Fruit fly (Drosophila melanogaster): Measurements from ENCODE around the gene CG33665.

Gene CG33665

DNA sequence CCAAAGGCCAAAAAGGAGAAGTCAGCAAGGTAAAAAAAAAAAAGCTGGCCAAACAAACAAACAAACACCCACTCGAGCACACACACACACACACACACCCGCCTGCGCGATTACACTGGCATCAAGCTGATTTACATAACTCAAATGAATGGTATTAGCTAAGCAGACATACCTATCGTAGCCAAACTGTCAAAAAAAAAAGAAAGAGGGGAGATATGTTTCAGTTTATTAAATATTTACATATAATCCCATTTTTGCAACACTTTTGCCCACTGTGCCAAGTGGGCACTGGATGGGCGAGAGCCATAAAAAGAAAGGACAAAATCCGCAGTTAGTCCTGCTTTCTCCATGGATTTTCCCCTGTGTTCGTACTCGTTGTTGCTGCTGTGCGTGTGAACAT lies 39.2 kb downstream of the CG33665 start (continued):
- TF ChIP-seq CG2875 (GFP tag; optimal IDR thresholded peaks at IDR 0.05) (no peak), CG10654 (GFP tag; optimal IDR thresholded peaks at IDR 0.05) (no peak), CG11560 (tag; IDR thresholded peaks at IDR 0.05) (peak; percentile 53; the same call in 1 of the 3 replicates), sim (GFP tag; IDR thresholded peaks at IDR 0.05) (no peak), cato (GFP tag; optimal IDR thresholded peaks at IDR 0.05; ENCODE audit: borderline replicate concordance) (no peak), tx (GFP tag; optimal IDR thresholded peaks at IDR 0.05) (no peak), Spps (tag; optimal IDR thresholded peaks at IDR 0.05) (no peak), Aef1 (GFP tag; IDR thresholded peaks at IDR 0.05) (peak; percentile 66), CG4424 (GFP tag; optimal IDR thresholded peaks at IDR 0.05) (peak; percentile 22), dmrt99B (tag; optimal IDR thresholded peaks at IDR 0.05) (peak; percentile 64), Meics (GFP tag; optimal IDR thresholded peaks at IDR 0.05) (peak; percentile 73), CG7271 (tag; optimal IDR thresholded peaks at IDR 0.05) (no peak), CG18619 (GFP tag; optimal IDR thresholded peaks at IDR 0.05) (no peak), al (GFP tag; IDR thresholded peaks at IDR 0.05) (peak; percentile 37; the same call in 1 of the 2 replicates), Blimp-1 (GFP tag; optimal IDR thresholded peaks at IDR 0.05) (no peak), chm (GFP tag; IDR thresholded peaks at IDR 0.05) (no peak), CG12155 (GFP tag; optimal IDR thresholded peaks at IDR 0.05) (no peak), danr (GFP tag; IDR thresholded peaks at IDR 0.05) (0 out of 2 replicates have a peak, but pooled peaks have one; percentile 25), Jarid2 (GFP tag; optimal IDR thresholded peaks at IDR 0.05) (no peak), nerfin-1 (tag; optimal IDR thresholded peaks at IDR 0.05) (no peak), abd-A (tag; optimal IDR thresholded peaks at IDR 0.05) (peak; percentile 29), CG17359 (tag; optimal IDR thresholded peaks at IDR 0.05) (peak; percentile 44), CG15011 (GFP tag; optimal IDR thresholded peaks at IDR 0.05) (peak; percentile 2), D19B (GFP tag; optimal IDR thresholded peaks at IDR 0.05) (peak; percentile 15), CG18011 (GFP tag; optimal IDR thresholded peaks at IDR 0.05) (no peak), Dref (GFP tag; IDR thresholded peaks at IDR 0.05) (no peak), CG15073 (GFP tag; optimal IDR thresholded peaks at IDR 0.05) (no peak), CG9932 (GFP tag; IDR thresholded peaks at IDR 0.05) (peak; percentile 71), dysf (GFP tag; IDR thresholded peaks at IDR 0.05) (peak; percentile 53), eyg (GFP tag; optimal IDR thresholded peaks at IDR 0.05) (no peak), tgo (GFP tag; IDR thresholded peaks at IDR 0.05) (peak; percentile 40; the same call in 2 of the 3 replicates), CG5953 (GFP tag; IDR thresholded peaks at IDR 0.05) (no peak), Tbp (GFP tag; optimal IDR thresholded peaks at IDR 0.05) (no peak), amos (GFP tag; IDR thresholded peaks at IDR 0.05; ENCODE audit: partially characterized antibody) (no peak), da (GFP tag; optimal IDR thresholded peaks at IDR 0.05) (no peak), Nf-YA (GFP tag; IDR thresholded peaks at IDR 0.05) (peak; percentile 66), sc (optimal IDR thresholded peaks at IDR 0.05) (no peak), sc (GFP tag; optimal IDR thresholded peaks at IDR 0.05) (no peak), ash1 (GFP tag; optimal IDR thresholded peaks at IDR 0.05) (no peak), NfI (GFP tag; optimal IDR thresholded peaks at IDR 0.05) (no peak), CG4730 (GFP tag; IDR thresholded peaks at IDR 0.05) (peak; percentile 33; the same call in 1 of the 2 replicates), CG14965 (GFP tag; optimal IDR thresholded peaks at IDR 0.05; ENCODE audit: borderline replicate concordance) (no peak), Oaz (GFP tag; IDR thresholded peaks at IDR 0.05) (no peak), CG8359 (GFP tag; optimal IDR thresholded peaks at IDR 0.05; ENCODE audit: borderline replicate concordance) (no peak), CG8478 (optimal IDR thresholded peaks at IDR 0.05) (no peak), CG7372 (GFP tag; IDR thresholded peaks at IDR 0.05) (peak; percentile 67), unc-4 (GFP tag; IDR thresholded peaks at IDR 0.05; ENCODE audit: partially characterized antibody) (no peak), CG17829 (tag; optimal IDR thresholded peaks at IDR 0.05) (no peak), Hr51 (GFP tag; optimal IDR thresholded peaks at IDR 0.05) (peak in 1 of 2 experiments; percentile 35), pb (GFP tag; optimal IDR thresholded peaks at IDR 0.05) (no peak), CG31365 (tag; optimal IDR thresholded peaks at IDR 0.05) (no peak), HmgZ (tag; optimal IDR thresholded peaks at IDR 0.05) (no peak)

All from whole organism, embryonic.